Worm (Caenorhabditis elegans) whole organism, L2 larva: Measurements from ENCODE around the gene F56A8.8.
"Not testable (repeated sequence)": the region's sequence is repeated elsewhere in the genome, so short reads cannot be mapped to it uniquely, and the experiment has no call there.

ENCODE experiments used
- C34F6.9 ChIP-seq: fragments of 150-350 bp; optimal IDR thresholded peaks from 2 replicates; lab custom pipeline; 2014; ENCODE audit warnings: missing biosample characterization, missing genetic modification characterization
- F13H6.1 ChIP-seq: sonication (generic microtip); optimal IDR thresholded peaks from 2 replicates; lab custom pipeline; 2016; ENCODE audit warnings: missing genetic modification characterization, missing compliant biosample characterization
- ZK546.5 ChIP-seq: sonication (generic microtip); optimal IDR thresholded peaks from 2 replicates; lab custom pipeline; 2017; ENCODE audit warnings: missing biosample characterization, missing genetic modification characterization
- ama-1 ChIP-seq: fragments of 150-350 bp; optimal IDR thresholded peaks from 2 replicates; lab custom pipeline; 2018; ENCODE audit warnings: inconsistent platforms
- blmp-1 ChIP-seq: sonication (generic microtip); optimal IDR thresholded peaks from 2 replicates; lab custom pipeline; 2017; ENCODE audit warnings: missing genetic modification characterization, mild to moderate bottlenecking, missing compliant biosample characterization, antibody characterized with exemption, moderate library complexity; ENCODE audit not compliant: insufficient read depth
- ceh-16 ChIP-seq: fragments of 150-350 bp; optimal IDR thresholded peaks from 2 replicates; lab custom pipeline; 2014; ENCODE audit warnings: missing biosample characterization, missing genetic modification characterization
- ceh-82 ChIP-seq: fragments of 150-350 bp; optimal IDR thresholded peaks from 2 replicates; lab custom pipeline; 2014; ENCODE audit warnings: missing biosample characterization, missing genetic modification characterization
- crh-2 ChIP-seq: sonication (generic microtip); optimal IDR thresholded peaks from 2 replicates; lab custom pipeline; 2017; ENCODE audit warnings: missing biosample characterization, missing genetic modification characterization
- dmd-4 ChIP-seq: sonication (generic microtip); optimal IDR thresholded peaks from 2 replicates; lab custom pipeline; 2017; ENCODE audit warnings: missing biosample characterization, missing genetic modification characterization
- egl-27 ChIP-seq: sonication (generic microtip); optimal IDR thresholded peaks from 3 replicates; lab custom pipeline; 2017; ENCODE audit warnings: missing biosample characterization, missing genetic modification reagents, missing genetic modification characterization
- elt-1 ChIP-seq: fragments of 150-350 bp; optimal IDR thresholded peaks from 2 replicates; lab custom pipeline; 2014; ENCODE audit warnings: missing biosample characterization, missing genetic modification characterization
- elt-3 ChIP-seq: sonication (generic microtip); optimal IDR thresholded peaks from 2 replicates; lab custom pipeline; 2017; ENCODE audit warnings: missing biosample characterization, missing genetic modification characterization
- fos-1 ChIP-seq: fragments of 150-350 bp; optimal IDR thresholded peaks from 2 replicates; lab custom pipeline; 2014; ENCODE audit warnings: missing biosample characterization, missing genetic modification characterization
- gmeb-1 ChIP-seq: fragments of 150-350 bp; optimal IDR thresholded peaks from 2 replicates; lab custom pipeline; 2014; ENCODE audit warnings: missing biosample characterization, missing genetic modification characterization
- lin-11 ChIP-seq: fragments of 150-350 bp; sonication (generic microtip); optimal IDR thresholded peaks from 2 replicates; lab custom pipeline; 2014; ENCODE audit warnings: missing biosample characterization, missing genetic modification characterization, inconsistent platforms, mixed read lengths
- lin-13 ChIP-seq: fragments of 150-350 bp; optimal IDR thresholded peaks from 2 replicates; lab custom pipeline; 2014; ENCODE audit warnings: missing biosample characterization, missing genetic modification reagents, missing genetic modification characterization
- lin-39 ChIP-seq: fragments of 150-350 bp; optimal IDR thresholded peaks from 2 replicates; lab custom pipeline; 2014; ENCODE audit warnings: missing biosample characterization, missing genetic modification reagents, missing genetic modification characterization
- lsy-2 ChIP-seq, 2 experiments: fragments of 150-350 bp in 1 of 2; sonication (generic microtip) in 1 of 2; optimal IDR thresholded peaks; 2 replicates each; lab custom pipeline; 2014 to 2017; ENCODE audit warnings: missing biosample characterization in 2 of 2, missing genetic modification characterization in 2 of 2
- mdl-1 ChIP-seq, 2 experiments: fragments of 150-350 bp in 1 of 2; sonication (generic microtip) in 1 of 2; optimal IDR thresholded peaks; 2 replicates each; lab custom pipeline; 2017; ENCODE audit warnings: missing biosample characterization in 2 of 2, missing genetic modification characterization in 2 of 2
- nhr-11 ChIP-seq: fragments of 150-350 bp; optimal IDR thresholded peaks from 2 replicates; lab custom pipeline; 2014; ENCODE audit warnings: missing biosample characterization, missing genetic modification characterization
- nhr-23 ChIP-seq: fragments of 150-350 bp; optimal IDR thresholded peaks from 2 replicates; lab custom pipeline; 2014; ENCODE audit warnings: missing biosample characterization, missing genetic modification reagents, missing genetic modification characterization
- nhr-237 ChIP-seq: fragments of 150-350 bp; optimal IDR thresholded peaks from 2 replicates; lab custom pipeline; 2014; ENCODE audit warnings: missing biosample characterization, missing genetic modification characterization
- nhr-25 ChIP-seq: fragments of 150-350 bp; sonication (generic microtip); optimal IDR thresholded peaks from 3 replicates; lab custom pipeline; 2014; ENCODE audit warnings: missing biosample characterization, missing genetic modification characterization
- nhr-6 ChIP-seq: fragments of 150-350 bp; optimal IDR thresholded peaks from 2 replicates; lab custom pipeline; 2014; ENCODE audit warnings: missing biosample characterization, missing genetic modification characterization
- nhr-77 ChIP-seq: fragments of 150-350 bp; optimal IDR thresholded peaks from 2 replicates; lab custom pipeline; 2014; ENCODE audit warnings: missing biosample characterization, missing genetic modification characterization
- sem-4 ChIP-seq: fragments of 150-350 bp; optimal IDR thresholded peaks from 2 replicates; lab custom pipeline; 2014; ENCODE audit warnings: missing biosample characterization, missing genetic modification reagents, missing genetic modification characterization
- skn-1 ChIP-seq: sonication (generic microtip); optimal IDR thresholded peaks from 2 replicates; lab custom pipeline; 2017; ENCODE audit warnings: missing biosample characterization, missing genetic modification characterization
- sma-3 ChIP-seq: sonication (generic microtip); optimal IDR thresholded peaks from 2 replicates; lab custom pipeline; 2016; ENCODE audit warnings: missing genetic modification reagents, missing genetic modification characterization, missing compliant biosample characterization
- sma-9 ChIP-seq, 2 experiments: fragments of 150-350 bp in 1 of 2; sonication (generic microtip) in 1 of 2; optimal IDR thresholded peaks; 2 replicates each; lab custom pipeline; 2014 to 2016; ENCODE audit warnings: missing genetic modification characterization in 2 of 2, mild to moderate bottlenecking in 1 of 2, missing biosample characterization in 1 of 2, missing compliant biosample characterization in 1 of 2, missing genetic modification reagents in 1 of 2, moderate library complexity in 1 of 2
- snpc-4 ChIP-seq: fragments of 150-350 bp; optimal IDR thresholded peaks from 2 replicates; lab custom pipeline; 2014; ENCODE audit warnings: missing biosample characterization, missing genetic modification characterization
- unc-39 ChIP-seq: fragments of 150-350 bp; optimal IDR thresholded peaks from 2 replicates; lab custom pipeline; 2014; ENCODE audit warnings: missing biosample characterization, missing genetic modification characterization
- unc-55 ChIP-seq: fragments of 150-350 bp; sonication (generic microtip); optimal IDR thresholded peaks from 3 replicates; lab custom pipeline; 2014; ENCODE audit warnings: missing biosample characterization, missing genetic modification reagents, missing genetic modification characterization
- zag-1 ChIP-seq: fragments of 150-350 bp; optimal IDR thresholded peaks from 2 replicates; lab custom pipeline; 2014; ENCODE audit warnings: missing biosample characterization, missing genetic modification characterization
- ztf-11 ChIP-seq: sonication (generic microtip); optimal IDR thresholded peaks from 2 replicates; lab custom pipeline; 2017; ENCODE audit warnings: missing biosample characterization, missing genetic modification characterization

Gene F56A8.8

ce11 chrIII:13277881-13278500 is 7.5 kb upstream of the F56A8.8 start:
- TF ChIP-seq elt-1 (tag; lab: Kevin White, UChicago), result no peak
- peak; percentile 9 for TF ChIP-seq C34F6.9 (tag; lab: Kevin White, UChicago)
- peak; percentile 25 for TF ChIP-seq unc-55

DNA sequence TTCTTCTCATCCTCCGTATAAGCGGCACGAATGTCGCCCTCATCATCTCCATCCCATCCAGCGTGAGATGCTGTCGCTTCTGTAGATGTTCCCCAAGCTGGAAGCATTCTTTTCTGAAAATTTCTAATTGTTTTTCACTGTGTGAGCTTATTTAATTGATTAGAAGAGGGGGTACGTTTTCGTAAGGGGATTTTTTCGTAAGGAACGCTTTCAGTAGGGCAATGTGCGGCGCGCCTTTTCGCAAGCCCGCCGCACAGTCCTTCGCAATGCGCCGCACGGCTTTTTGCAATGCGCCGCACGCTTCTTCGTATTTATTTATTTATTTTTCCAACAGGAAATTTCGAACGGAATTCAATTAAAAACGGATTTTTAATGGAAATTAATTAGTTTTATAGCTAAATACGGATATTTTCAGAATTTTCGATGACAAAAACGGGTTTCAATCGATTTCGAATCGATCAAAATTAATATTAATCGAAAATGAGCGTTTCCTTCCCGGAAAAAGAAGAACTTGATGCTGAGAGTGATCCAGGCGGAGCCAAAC is 7.5 kb downstream of the F56A8.8 start, which contains the start of gene set-25:
Gene set-25, minus strand, starts transcription at position 120 of the 544 bp plus-strand sequence.
- TF ChIP-seq sma-3 (GFP tag; lab: Kevin White, UChicago), result peak; percentile 8
- peak in 1 of 2 experiments; percentile 37 for TF ChIP-seq lsy-2 (tag; optimal IDR thresholded peaks at IDR 0.05; lab: Kevin White, UChicago)

DNA sequence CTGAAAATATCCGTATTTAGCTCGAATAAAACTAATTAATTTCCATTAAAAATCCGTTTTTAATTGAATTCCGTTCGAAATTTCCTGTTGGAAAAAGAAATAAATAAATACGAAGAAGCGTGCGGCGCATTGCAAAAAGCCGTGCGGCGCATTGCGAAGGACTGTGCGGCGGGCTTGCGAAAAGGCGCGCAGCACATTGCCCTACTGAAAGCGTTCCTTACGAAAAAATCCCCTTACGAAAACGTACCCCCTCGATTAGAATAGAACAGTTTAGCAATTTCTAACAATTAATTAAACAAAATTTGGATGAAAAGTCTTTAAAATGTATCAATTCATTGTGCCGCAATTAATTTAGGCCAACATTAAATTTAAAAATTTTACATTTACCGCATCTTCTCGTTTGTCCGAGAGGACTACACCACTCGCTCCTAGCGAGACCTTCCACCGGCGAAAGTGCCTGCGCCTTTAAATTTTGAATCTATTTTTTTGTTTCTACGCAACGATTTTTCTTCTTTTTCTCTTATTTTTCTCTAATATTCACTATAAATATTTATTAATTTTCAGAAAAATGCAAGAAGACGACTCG is 10.9 kb downstream of the F56A8.8 start, which contains the start of gene npp-18:
Gene npp-18, plus strand, starts transcription at position 565 of the 586 bp plus-strand sequence.
- TF ChIP-seq lsy-2 (tag; optimal IDR thresholded peaks at IDR 0.05; lab: Kevin White, UChicago) (peak in 1 of 2 experiments; percentile 77), lin-13 (GFP tag; lab: Kevin White, UChicago) (peak; percentile 74), crh-2 (tag; lab: Kevin White, UChicago) (peak; percentile 60), unc-55 (peak; percentile 58), F13H6.1 (tag; lab: Kevin White, UChicago) (peak; percentile 61), snpc-4 (tag; lab: Kevin White, UChicago) (peak; percentile 17), gmeb-1 (tag; lab: Kevin White, UChicago) (peak; percentile 78), sma-9 (GFP tag; optimal IDR thresholded peaks at IDR 0.05; lab: Kevin White, UChicago) (peak; percentile 63), sma-3 (GFP tag; lab: Kevin White, UChicago) (peak; percentile 56), sem-4 (tag; lab: Kevin White, UChicago) (peak; percentile 38), blmp-1 (tag; lab: Kevin White, UChicago) (peak; percentile 45), C34F6.9 (tag; lab: Kevin White, UChicago) (peak; percentile 51), fos-1 (peak; percentile 33)
- not testable (repeated sequence) for TF ChIP-seq sma-9 (tag; optimal IDR thresholded peaks at IDR 0.05; lab: Kevin White, UChicago)

- peak; percentile 62 for TF ChIP-seq fos-1
- TF ChIP-seq sma-3 (GFP tag; lab: Kevin White, UChicago), result peak; percentile 6
- TF ChIP-seq lin-13 (GFP tag; lab: Kevin White, UChicago), result no peak
- peak; percentile 16 for TF ChIP-seq nhr-25 (tag; lab: Kevin White, UChicago)
- peak; percentile 27 for TF ChIP-seq ceh-16
Observed at ce11 chrIII:13298722-13299431, 13.4 kb downstream of the F56A8.8 start, which contains the start of gene pgm-2. pgm-2 (plus strand) TSS chrIII:13299378.

- TF ChIP-seq ceh-82 (tag; lab: Kevin White, UChicago), result no peak
- no peak for TF ChIP-seq sma-9 (GFP tag; optimal IDR thresholded peaks at IDR 0.05; lab: Kevin White, UChicago)
- TF ChIP-seq sma-9 (tag; optimal IDR thresholded peaks at IDR 0.05; lab: Kevin White, UChicago), result no peak
- TF ChIP-seq nhr-11 (tag; lab: Kevin White, UChicago), result no peak
- TF ChIP-seq gmeb-1 (tag; lab: Kevin White, UChicago), result no peak
- no peak for TF ChIP-seq ama-1
- TF ChIP-seq nhr-237, result no peak
- TF ChIP-seq lin-11 (tag; lab: Kevin White, UChicago), result no peak
- TF ChIP-seq blmp-1 (tag; lab: Kevin White, UChicago), result no peak
- no peak for TF ChIP-seq elt-3 (tag; lab: Kevin White, UChicago)
- TF ChIP-seq skn-1 (tag; lab: Kevin White, UChicago), result no peak
Observed at ce11 chrIII:13301983-13302382, 16.5 kb downstream of the F56A8.8 start.

ce11 chrIII:13302578-13302977 is 17.1 kb downstream of the F56A8.8 start:
- TF ChIP-seq lin-39 (tag; lab: Kevin White, UChicago), result no peak
- TF ChIP-seq egl-27, result no peak
- TF ChIP-seq mdl-1 (tag; optimal IDR thresholded peaks at IDR 0.05; lab: Kevin White, UChicago), result no peak
- no peak for TF ChIP-seq ZK546.5 (tag; lab: Kevin White, UChicago)
- no peak for TF ChIP-seq nhr-25 (tag; lab: Kevin White, UChicago)
- no peak for TF ChIP-seq dmd-4
- TF ChIP-seq nhr-6 (tag; lab: Kevin White, UChicago), result no peak
- TF ChIP-seq skn-1 (tag; lab: Kevin White, UChicago), result no peak
- no peak for TF ChIP-seq unc-39 (tag; lab: Kevin White, UChicago)
- no peak for TF ChIP-seq nhr-77 (tag; lab: Kevin White, UChicago)
- TF ChIP-seq nhr-23 (tag; lab: Kevin White, UChicago), result no peak
- TF ChIP-seq ztf-11 (tag; lab: Kevin White, UChicago), result no peak
- TF ChIP-seq nhr-11 (tag; lab: Kevin White, UChicago), result no peak
- no peak for TF ChIP-seq gmeb-1 (tag; lab: Kevin White, UChicago)
- TF ChIP-seq ama-1, result no peak
- no peak for TF ChIP-seq zag-1 (tag; lab: Kevin White, UChicago)
- TF ChIP-seq elt-1 (tag; lab: Kevin White, UChicago), result no peak
- TF ChIP-seq sem-4 (tag; lab: Kevin White, UChicago), result no peak
- TF ChIP-seq, all 48 proteins: peak for 0
